Worm (Caenorhabditis elegans): ENCODE data around the gene nhr-141.

- no peak for TF ChIP-seq tab-1 (GFP tag; IDR thresholded peaks at IDR 0.05)
- no peak for TF ChIP-seq ztf-29 (GFP tag; IDR thresholded peaks at IDR 0.05)
- no peak for TF ChIP-seq ref-1 (GFP tag; conservative IDR thresholded peaks at IDR 0.05)
- no peak for TF ChIP-seq ztf-23 (GFP tag; IDR thresholded peaks at IDR 0.05)
- no peak for TF ChIP-seq flt-1 (GFP tag; IDR thresholded peaks at IDR 0.05)
- no peak for TF ChIP-seq med-1 (GFP tag; optimal IDR thresholded peaks at IDR 0.05; ENCODE audit: insufficient read depth)
- TF ChIP-seq T22C8.4 (GFP tag; IDR thresholded peaks at IDR 0.05) = no peak
Observed at ce11 chrV:7413107-7413774, 31.2 kb upstream of the nhr-141 start, which contains the start of gene F18E3.11.
